Fruit fly (Drosophila melanogaster) whole organism, wandering third instar larva: ENCODE measurements around the gene Or13a.

Experiments used
- CG32264 ChIP-seq: fragments of 200-800 bp; sonication (Bioruptor generic); optimal IDR thresholded peaks from 2 replicates; lab custom pipeline; 2016; ENCODE audit warnings: missing biosample characterization, missing genetic modification characterization
- N ChIP-seq: fragments of >200 bp; optimal IDR thresholded peaks from 2 replicates; lab custom pipeline; 2018; ENCODE audit warnings: missing biosample characterization, missing external identifiers, missing genetic modification characterization
- OdsH ChIP-seq: fragments of 200-800 bp; sonication (Bioruptor generic); optimal IDR thresholded peaks from 2 replicates; lab custom pipeline; 2016; ENCODE audit warnings: missing biosample characterization, mild to moderate bottlenecking, missing genetic modification characterization
- Vsx2 ChIP-seq: fragments of 200-300, 225-300 bp; sonication (Bioruptor generic); optimal IDR thresholded peaks from 2 replicates; lab custom pipeline; 2018; ENCODE audit warnings: missing biosample characterization, missing genetic modification characterization; ENCODE audit not compliant: partially characterized antibody
- brk ChIP-seq: fragments of 200-800 bp; sonication (Bioruptor generic); optimal IDR thresholded peaks from 2 replicates; lab custom pipeline; 2016; ENCODE audit warnings: missing biosample characterization, mild to moderate bottlenecking, missing genetic modification characterization
- dmrt93B ChIP-seq: fragments of 200-800 bp; sonication (Bioruptor generic); optimal IDR thresholded peaks from 2 replicates; lab custom pipeline; 2018; ENCODE audit warnings: missing biosample characterization, mild to moderate bottlenecking, missing genetic modification characterization
- fru ChIP-seq: fragments of 200-800 bp; sonication (Bioruptor generic); optimal IDR thresholded peaks from 3 replicates; lab custom pipeline; 2016; ENCODE audit warnings: missing biosample characterization, mild to moderate bottlenecking, missing genetic modification characterization
- h ChIP-seq: fragments of 200-800 bp; sonication (Bioruptor generic); optimal IDR thresholded peaks from 3 replicates; lab custom pipeline; 2016; ENCODE audit warnings: missing biosample characterization, mild to moderate bottlenecking, missing genetic modification characterization
- lola ChIP-seq: fragments of >200 bp; optimal IDR thresholded peaks from 2 replicates; lab custom pipeline; 2017; ENCODE audit warnings: missing biosample characterization, missing genetic modification characterization
- psq ChIP-seq: fragments of 200-800 bp; sonication (Bioruptor generic); optimal IDR thresholded peaks from 3 replicates; lab custom pipeline; 2017; ENCODE audit warnings: missing biosample characterization, mild to moderate bottlenecking, missing genetic modification characterization, moderate library complexity
- sage ChIP-seq: fragments of 200-800 bp; sonication (Bioruptor generic); optimal IDR thresholded peaks from 2 replicates; lab custom pipeline; 2016; ENCODE audit warnings: missing biosample characterization, mild to moderate bottlenecking, missing genetic modification characterization

- TF ChIP-seq psq (GFP tag; lab: Kevin White, UChicago) (no peak), sage (GFP tag; lab: Kevin White, UChicago) (no peak), dmrt93B (GFP tag; lab: Kevin White, UChicago) (no peak), brk (GFP tag; lab: Kevin White, UChicago) (no peak), CG32264 (no peak), OdsH (GFP tag; lab: Kevin White, UChicago) (no peak), h (GFP tag; lab: Kevin White, UChicago) (no peak), fru (GFP tag; lab: Kevin White, UChicago) (no peak), N (GFP tag; lab: Kevin White, UChicago) (no peak), lola (GFP tag; lab: Kevin White, UChicago) (no peak), Vsx2 (GFP tag; lab: Kevin White, UChicago) (no peak)
Observed at dm6 chrX:15992527-15992897, 18.3 kb downstream of the Or13a start.
